Worm (Caenorhabditis elegans) whole organism, L4 larva: Measurements from ENCODE around the gene memi-3.

ENCODE experiments used
- D1046.2 ChIP-seq: fragments of 200-800 bp; sonication (Bioruptor generic); IDR thresholded peaks from 2 replicates; pipeline ENCODE4 v1.3.6; 2022; ENCODE audit warnings: missing genetic modification characterization, missing compliant biosample characterization
- F26F4.8 ChIP-seq: fragments of 200-800 bp; sonication (Bioruptor generic); conservative IDR thresholded peaks from 2 replicates; pipeline ENCODE4 v1.3.6; 2022; ENCODE audit warnings: missing genetic modification characterization, missing compliant biosample characterization
- F49E8.2 ChIP-seq: sonication (generic microtip); optimal IDR thresholded peaks from 2 replicates; lab custom pipeline; 2016; ENCODE audit warnings: missing compliant biosample characterization, mild to moderate bottlenecking, missing genetic modification characterization, borderline replicate concordance
- Y105C5A.15 ChIP-seq: fragments of 200-800 bp; sonication (Bioruptor generic); IDR thresholded peaks from 2 replicates; pipeline ENCODE4 v1.3.6; 2022; ENCODE audit warnings: missing genetic modification characterization, missing compliant biosample characterization
- Y48G9A.11 ChIP-seq: fragments of 200-800 bp; sonication (Bioruptor generic); IDR thresholded peaks from 2 replicates; pipeline ENCODE4 v1.3.6; 2022; ENCODE audit warnings: missing genetic modification reagents, missing genetic modification characterization, missing compliant biosample characterization
- aly-2 ChIP-seq: sonication (generic microtip); optimal IDR thresholded peaks from 2 replicates; lab custom pipeline; 2018; ENCODE audit warnings: missing biosample characterization, missing genetic modification characterization
- arid-1 ChIP-seq: fragments of 200-800 bp; sonication (Bioruptor generic); conservative IDR thresholded peaks from 2 replicates; pipeline ENCODE4 v1.3.6; 2022; ENCODE audit warnings: missing genetic modification reagents, missing genetic modification characterization, missing compliant biosample characterization
- ceh-20 ChIP-seq: fragments of 200-800 bp; sonication (Bioruptor generic); IDR thresholded peaks from 2 replicates; pipeline ENCODE4 v1.3.6; 2022; ENCODE audit warnings: missing genetic modification reagents, missing genetic modification characterization, missing compliant biosample characterization
- ceh-62 ChIP-seq: sonication (generic microtip); optimal IDR thresholded peaks from 2 replicates; lab custom pipeline; 2017; ENCODE audit warnings: missing biosample characterization, missing genetic modification characterization
- cey-2 ChIP-seq: sonication (generic microtip); optimal IDR thresholded peaks from 3 replicates; lab custom pipeline; 2017; ENCODE audit warnings: missing genetic modification characterization, mild to moderate bottlenecking, missing compliant biosample characterization, antibody characterized with exemption, borderline replicate concordance; ENCODE audit not compliant: insufficient read depth
- ctbp-1 ChIP-seq: fragments of 200-800 bp; sonication (Bioruptor generic); IDR thresholded peaks from 2 replicates; pipeline ENCODE4 v1.3.6; 2022; ENCODE audit warnings: missing genetic modification reagents, missing genetic modification characterization, missing compliant biosample characterization
- daf-19 ChIP-seq: fragments of 200-800 bp; sonication (Bioruptor generic); conservative IDR thresholded peaks from 2 replicates; pipeline ENCODE4 v1.3.6; 2022; ENCODE audit warnings: missing genetic modification characterization, missing compliant biosample characterization
- dmd-8 ChIP-seq: fragments of 200-800 bp; sonication (Bioruptor generic); IDR thresholded peaks from 2 replicates; pipeline ENCODE4 v1.3.6; 2022; ENCODE audit warnings: missing genetic modification characterization, missing compliant biosample characterization
- egl-27 ChIP-seq: sonication (generic microtip); optimal IDR thresholded peaks from 3 replicates; lab custom pipeline; 2017; ENCODE audit warnings: missing biosample characterization, missing genetic modification reagents, missing genetic modification characterization
- hmg-1.1 ChIP-seq: fragments of 200-800 bp; sonication (Bioruptor generic); IDR thresholded peaks from 2 replicates; pipeline ENCODE4 v1.3.6; 2022; ENCODE audit warnings: missing genetic modification reagents, missing genetic modification characterization, missing compliant biosample characterization
- lim-7 ChIP-seq: fragments of 200-800 bp; sonication (Bioruptor generic); IDR thresholded peaks from 2 replicates; pipeline ENCODE4 v1.3.6; 2022; ENCODE audit warnings: missing genetic modification characterization, missing compliant biosample characterization
- lin-29 ChIP-seq: fragments of 200-800 bp; sonication (Bioruptor generic); IDR thresholded peaks from 2 replicates; pipeline ENCODE4 v1.3.6; 2022; ENCODE audit warnings: missing genetic modification reagents, missing genetic modification characterization, missing compliant biosample characterization
- lin-38 ChIP-seq: fragments of 200-800 bp; sonication (Bioruptor generic); IDR thresholded peaks from 2 replicates; pipeline ENCODE4 v1.3.6; 2022; ENCODE audit warnings: missing genetic modification reagents, missing genetic modification characterization, missing compliant biosample characterization
- lir-3 ChIP-seq: sonication (generic microtip); optimal IDR thresholded peaks from 2 replicates; lab custom pipeline; 2016; ENCODE audit warnings: mild to moderate bottlenecking, missing genetic modification characterization, missing compliant biosample characterization
- madf-5 ChIP-seq, 2 experiments: fragments of 200-800 bp; sonication (Bioruptor generic); IDR thresholded peaks; 2 replicates each; pipeline ENCODE4 v1.3.6; 2022; ENCODE audit warnings: missing compliant biosample characterization in 2 of 2, missing genetic modification characterization in 2 of 2
- madf-9 ChIP-seq: fragments of 200-800 bp; sonication (Bioruptor generic); conservative IDR thresholded peaks from 2 replicates; pipeline ENCODE4 v1.3.6; 2022; ENCODE audit warnings: missing genetic modification reagents, missing genetic modification characterization, missing compliant biosample characterization
- mdl-1 ChIP-seq, 2 experiments: fragments of 150-350 bp in 1 of 2; sonication (generic microtip) in 1 of 2; optimal IDR thresholded peaks; 2 replicates each; lab custom pipeline; 2014 to 2017; ENCODE audit warnings: missing biosample characterization in 2 of 2, missing genetic modification characterization in 2 of 2
- mdt-29 ChIP-seq: fragments of 200-800 bp; sonication (Bioruptor generic); IDR thresholded peaks from 2 replicates; pipeline ENCODE4 v1.3.6; 2022; ENCODE audit warnings: missing genetic modification reagents, missing genetic modification characterization, missing compliant biosample characterization
- nhr-28 ChIP-seq: fragments of 150-350 bp; optimal IDR thresholded peaks from 2 replicates; lab custom pipeline; 2014; ENCODE audit warnings: missing biosample characterization, missing genetic modification characterization
- nhr-6 ChIP-seq: fragments of 150-350 bp; optimal IDR thresholded peaks from 2 replicates; lab custom pipeline; 2014; ENCODE audit warnings: missing biosample characterization, missing genetic modification characterization
- nhr-76 ChIP-seq: fragments of 150-350 bp; optimal IDR thresholded peaks from 2 replicates; lab custom pipeline; 2014; ENCODE audit warnings: missing biosample characterization, missing genetic modification characterization
- pha-4 ChIP-seq, 2 experiments: fragments of 150-350 bp in 1 of 2; fragments of 200-800 bp in 1 of 2; sonication (Bioruptor generic) in 1 of 2; IDR thresholded peaks in 1 of 2; optimal IDR thresholded peaks in 1 of 2; 2 replicates each; pipeline versions ENCODE4 v1.3.6 to Lab custom; 2014 to 2022; ENCODE audit warnings: missing genetic modification characterization in 2 of 2, missing genetic modification reagents in 2 of 2, missing biosample characterization in 1 of 2, missing compliant biosample characterization in 1 of 2
- pqm-1 ChIP-seq: sonication (generic microtip); optimal IDR thresholded peaks from 2 replicates; lab custom pipeline; 2017; ENCODE audit warnings: missing biosample characterization, missing genetic modification characterization
- set-16 ChIP-seq: fragments of 200-800 bp; sonication (Bioruptor generic); IDR thresholded peaks from 2 replicates; pipeline ENCODE4 v1.3.6; 2022; ENCODE audit warnings: missing genetic modification reagents, missing genetic modification characterization, missing compliant biosample characterization
- skn-1 ChIP-seq: fragments of 150-350 bp; optimal IDR thresholded peaks from 2 replicates; lab custom pipeline; 2014; ENCODE audit warnings: missing biosample characterization, missing genetic modification characterization
- snpc-1.2 ChIP-seq: fragments of 200-800 bp; sonication (Bioruptor generic); IDR thresholded peaks from 2 replicates; pipeline ENCODE4 v1.3.6; 2022; ENCODE audit warnings: missing genetic modification reagents, missing genetic modification characterization, missing compliant biosample characterization
- tag-97 ChIP-seq: fragments of 200-800 bp; sonication (Bioruptor generic); IDR thresholded peaks from 2 replicates; pipeline ENCODE4 v1.3.6; 2022; ENCODE audit warnings: missing genetic modification characterization, missing compliant biosample characterization
- unc-130 ChIP-seq: sonication (generic microtip); optimal IDR thresholded peaks from 2 replicates; lab custom pipeline; 2016; ENCODE audit warnings: missing genetic modification reagents, missing genetic modification characterization, missing compliant biosample characterization
- vab-7 ChIP-seq: fragments of 200-800 bp; sonication (Bioruptor generic); IDR thresholded peaks from 2 replicates; pipeline ENCODE4 v1.3.6; 2022; ENCODE audit warnings: missing genetic modification reagents, missing genetic modification characterization, missing compliant biosample characterization
- zfp-3 ChIP-seq: fragments of 200-800 bp; sonication (Bioruptor generic); conservative IDR thresholded peaks from 2 replicates; pipeline ENCODE4 v1.3.6; 2022; ENCODE audit warnings: missing genetic modification reagents, missing genetic modification characterization, missing compliant biosample characterization

memi-3 gene

ce11 chrIV:11401482-11401881 lies 1.7 kb downstream of the memi-3 start:
- 0 out of 2 replicates have a peak, but pooled peaks have one; percentile 25 for TF ChIP-seq vab-7
- TF ChIP-seq nhr-76, result no peak
- TF ChIP-seq dmd-8, result peak; percentile 52; the same call in 1 of the 2 replicates
- TF ChIP-seq lin-38 (GFP tag; lab: Robert Waterston, UW), result peak; percentile 58
- TF ChIP-seq madf-9, result no peak
- no peak for TF ChIP-seq pqm-1
- TF ChIP-seq mdl-1 (tag; optimal IDR thresholded peaks at IDR 0.05; lab: Kevin White, UChicago), result no peak
- no peak for TF ChIP-seq aly-2
- TF ChIP-seq daf-19 (GFP tag; lab: Robert Waterston, UW), result peak; percentile 68
- 0 out of 2 replicates have a peak, but pooled peaks have one; percentile 22 for TF ChIP-seq D1046.2 (GFP tag; lab: Robert Waterston, UW)
- no peak for TF ChIP-seq skn-1 (tag; lab: Kevin White, UChicago)
- TF ChIP-seq ceh-20 (GFP tag; lab: Robert Waterston, UW), result no peak
- TF ChIP-seq F49E8.2, result peak; percentile 69
- TF ChIP-seq pha-4 (GFP tag; IDR thresholded peaks at IDR 0.05; lab: Robert Waterston, UW), result 0 out of 2 replicates have a peak, but pooled peaks have one; percentile 26
- no peak for TF ChIP-seq pha-4 (tag; optimal IDR thresholded peaks at IDR 0.05; lab: Kevin White, UChicago)
- no peak for TF ChIP-seq egl-27 (tag; lab: Kevin White, UChicago)
- TF ChIP-seq cey-2, result no peak
- no peak for TF ChIP-seq unc-130 (GFP tag; lab: Kevin White, UChicago)
- TF ChIP-seq lim-7 (GFP tag; lab: Robert Waterston, UW), result 0 out of 2 replicates have a peak, but pooled peaks have one; percentile 17
- no peak for TF ChIP-seq madf-5 (GFP tag; IDR thresholded peaks at IDR 0.05; lab: Robert Waterston, UW)
- no peak for TF ChIP-seq set-16
- TF ChIP-seq, all 104 proteins: peak for 8

ce11 chrIV:11400098-11400497 lies 3.0 kb downstream of the memi-3 start:
- 0 out of 2 replicates have a peak, but pooled peaks have one; percentile 9 for TF ChIP-seq arid-1 (GFP tag; lab: Robert Waterston, UW)
- peak; percentile 85 for TF ChIP-seq lin-38 (GFP tag; lab: Robert Waterston, UW)
- peak; percentile 68; the same call in 1 of the 2 replicates for TF ChIP-seq dmd-8
- TF ChIP-seq vab-7, result 0 out of 2 replicates have a peak, but pooled peaks have one; percentile 9
- peak; percentile 41; the same call in 1 of the 2 replicates for TF ChIP-seq mdt-29 (GFP tag; lab: Robert Waterston, UW)
- TF ChIP-seq Y48G9A.11, result peak; percentile 55; the same call in 1 of the 2 replicates
- peak; percentile 68 for TF ChIP-seq snpc-1.2 (GFP tag; lab: Robert Waterston, UW)
- TF ChIP-seq Y105C5A.15, result peak; percentile 39; the same call in 1 of the 2 replicates
- TF ChIP-seq F26F4.8 (GFP tag; lab: Robert Waterston, UW), result 0 out of 2 replicates have a peak, but pooled peaks have one; percentile 22

ce11 chrIV:11398267-11398825 lies 4.8 kb downstream of the memi-3 start, which contains the start of gene dsl-6:
Gene dsl-6 (minus strand): TSS chrIV:11398317.
- TF ChIP-seq hmg-1.1 (GFP tag; lab: Robert Waterston, UW), result 0 out of 2 replicates have a peak, but pooled peaks have one; percentile 19
- peak; percentile 64 for TF ChIP-seq lin-38 (GFP tag; lab: Robert Waterston, UW)

- no peak for TF ChIP-seq nhr-6 (tag; lab: Kevin White, UChicago)
- TF ChIP-seq tag-97 (GFP tag; lab: Robert Waterston, UW), result no peak
- TF ChIP-seq cey-2, result no peak
- TF ChIP-seq vab-7, result no peak
- TF ChIP-seq lin-29, result no peak
- TF ChIP-seq ceh-62 (tag; lab: Kevin White, UChicago), result no peak
- TF ChIP-seq ctbp-1 (GFP tag; lab: Robert Waterston, UW), result no peak
- TF ChIP-seq lin-38 (GFP tag; lab: Robert Waterston, UW), result no peak
- TF ChIP-seq nhr-28 (tag; lab: Kevin White, UChicago), result no peak
- TF ChIP-seq zfp-3 (GFP tag; lab: Robert Waterston, UW), result no peak
- TF ChIP-seq lir-3, result no peak
These were observed 8.9 kb downstream of the memi-3 start, which contains the start of gene tag-89 for ce11 chrIV:11394243-11394642. Gene tag-89 (plus strand): TSS chrIV:11394543.
